Worm (Caenorhabditis elegans) whole organism, L2 larva: ENCODE results near the gene dhs-7.

Source experiments
- ama-1 ChIP-seq: fragments of 150-350 bp; optimal IDR thresholded peaks from 2 replicates; lab custom pipeline; 2018; ENCODE audit warnings: inconsistent platforms
- dmd-4 ChIP-seq: sonication (generic microtip); optimal IDR thresholded peaks from 2 replicates; lab custom pipeline; 2017; ENCODE audit warnings: missing biosample characterization, missing genetic modification characterization
- egl-27 ChIP-seq: sonication (generic microtip); optimal IDR thresholded peaks from 3 replicates; lab custom pipeline; 2017; ENCODE audit warnings: missing biosample characterization, missing genetic modification reagents, missing genetic modification characterization
- elt-1 ChIP-seq: fragments of 150-350 bp; optimal IDR thresholded peaks from 2 replicates; lab custom pipeline; 2014; ENCODE audit warnings: missing biosample characterization, missing genetic modification characterization
- elt-3 ChIP-seq: sonication (generic microtip); optimal IDR thresholded peaks from 2 replicates; lab custom pipeline; 2017; ENCODE audit warnings: missing biosample characterization, missing genetic modification characterization
- lsy-2 ChIP-seq, 2 experiments: fragments of 150-350 bp in 1 of 2; sonication (generic microtip) in 1 of 2; optimal IDR thresholded peaks; 2 replicates each; lab custom pipeline; 2014 to 2017; ENCODE audit warnings: missing biosample characterization in 2 of 2, missing genetic modification characterization in 2 of 2
- mab-5 ChIP-seq: fragments of 150-350 bp; optimal IDR thresholded peaks from 2 replicates; lab custom pipeline; 2014; ENCODE audit warnings: missing biosample characterization, missing genetic modification characterization
- nhr-21 ChIP-seq: fragments of 150-350 bp; optimal IDR thresholded peaks from 2 replicates; lab custom pipeline; 2014; ENCODE audit warnings: missing biosample characterization, missing genetic modification characterization
- nhr-23 ChIP-seq: fragments of 150-350 bp; optimal IDR thresholded peaks from 2 replicates; lab custom pipeline; 2014; ENCODE audit warnings: missing biosample characterization, missing genetic modification reagents, missing genetic modification characterization
- nhr-237 ChIP-seq: fragments of 150-350 bp; optimal IDR thresholded peaks from 2 replicates; lab custom pipeline; 2014; ENCODE audit warnings: missing biosample characterization, missing genetic modification characterization
- nhr-77 ChIP-seq: fragments of 150-350 bp; optimal IDR thresholded peaks from 2 replicates; lab custom pipeline; 2014; ENCODE audit warnings: missing biosample characterization, missing genetic modification characterization
- unc-62 ChIP-seq: fragments of 150-350 bp; optimal IDR thresholded peaks from 2 replicates; lab custom pipeline; 2014; ENCODE audit warnings: missing biosample characterization, missing genetic modification reagents, missing genetic modification characterization
- zag-1 ChIP-seq: fragments of 150-350 bp; optimal IDR thresholded peaks from 2 replicates; lab custom pipeline; 2014; ENCODE audit warnings: missing biosample characterization, missing genetic modification characterization
- ztf-11 ChIP-seq: sonication (generic microtip); optimal IDR thresholded peaks from 2 replicates; lab custom pipeline; 2017; ENCODE audit warnings: missing biosample characterization, missing genetic modification characterization

- TF ChIP-seq ama-1 (lab: Kevin White, UChicago) (no peak), ztf-11 (no peak), nhr-237 (tag; lab: Kevin White, UChicago) (no peak), elt-1 (no peak), unc-62 (GFP tag; lab: Kevin White, UChicago) (no peak), nhr-77 (tag; lab: Kevin White, UChicago) (no peak), mab-5 (tag; lab: Kevin White, UChicago) (no peak), dmd-4 (tag; lab: Kevin White, UChicago) (no peak), egl-27 (tag; lab: Kevin White, UChicago) (no peak), nhr-23 (tag; lab: Kevin White, UChicago) (no peak), zag-1 (tag; lab: Kevin White, UChicago) (no peak), elt-3 (tag; lab: Kevin White, UChicago) (no peak), nhr-21 (tag; lab: Kevin White, UChicago) (no peak), lsy-2 (tag; optimal IDR thresholded peaks at IDR 0.05; lab: Kevin White, UChicago) (no peak)
These were observed 15.8 kb upstream of the dhs-7 start for ce11 chrII:7224074-7224473.
